Fruit fly (Drosophila melanogaster) whole organism, prepupa: ENCODE results near the gene ens.

Experiments used
- Blimp-1 ChIP-seq: fragments of 200-800 bp; sonication (Bioruptor generic); optimal IDR thresholded peaks from 3 replicates; lab custom pipeline; 2017; ENCODE audit warnings: missing biosample characterization, missing genetic modification characterization, mild to moderate bottlenecking, moderate library complexity, missing genetic modification reagents
- CG10631 ChIP-seq: fragments of 200-800 bp; sonication (Bioruptor generic); optimal IDR thresholded peaks from 2 replicates; lab custom pipeline; 2016; ENCODE audit warnings: missing biosample characterization, missing genetic modification characterization
- CG11294 ChIP-seq: fragments of 200-800 bp; sonication (Bioruptor generic); IDR thresholded peaks from 2 replicates; pipeline ENCODE4 v1.3.6; 2022; ENCODE audit warnings: missing biosample characterization, missing genetic modification characterization
- CG11762 ChIP-seq: fragments of 200-800 bp; sonication (Bioruptor generic); optimal IDR thresholded peaks from 3 replicates; lab custom pipeline; 2016; ENCODE audit warnings: missing biosample characterization, missing genetic modification characterization; ENCODE audit not compliant: insufficient read depth
- CG11902 ChIP-seq: fragments of 200-800 bp; sonication (Bioruptor generic); optimal IDR thresholded peaks from 3 replicates; lab custom pipeline; 2016; ENCODE audit warnings: missing biosample characterization, missing genetic modification characterization
- CG16779 ChIP-seq: fragments of 200-800 bp; sonication (Bioruptor generic); optimal IDR thresholded peaks from 3 replicates; lab custom pipeline; 2017; ENCODE audit warnings: missing biosample characterization, mild to moderate bottlenecking, missing genetic modification characterization
- CG3032 ChIP-seq: fragments of 200-800 bp; optimal IDR thresholded peaks from 2 replicates; lab custom pipeline; 2019; ENCODE audit warnings: missing biosample characterization, mild to moderate bottlenecking, missing genetic modification characterization, moderate library complexity
- CG31627 ChIP-seq: fragments of 200-800 bp; sonication (Bioruptor generic); optimal IDR thresholded peaks from 3 replicates; lab custom pipeline; 2016; ENCODE audit warnings: missing biosample characterization, missing genetic modification characterization
- CG34406 ChIP-seq: fragments of 200-800 bp; sonication (Bioruptor generic); optimal IDR thresholded peaks from 3 replicates; lab custom pipeline; 2016; ENCODE audit warnings: missing biosample characterization, missing genetic modification characterization
- CG3919 ChIP-seq: fragments of 200-800 bp; sonication (Bioruptor generic); optimal IDR thresholded peaks from 3 replicates; lab custom pipeline; 2016; ENCODE audit warnings: missing biosample characterization, missing genetic modification characterization
- CG6163 ChIP-seq: fragments of 200-800 bp; sonication (Bioruptor generic); IDR thresholded peaks from 3 replicates; pipeline ENCODE4 v1.3.6; 2022; ENCODE audit warnings: missing biosample characterization, missing genetic modification characterization
- CG6276 ChIP-seq: fragments of 200-800 bp; sonication (Bioruptor generic); optimal IDR thresholded peaks from 2 replicates; lab custom pipeline; 2017; ENCODE audit warnings: missing biosample characterization, mild to moderate bottlenecking, missing genetic modification characterization
- CG6792 ChIP-seq: fragments of 200-800 bp; sonication (Bioruptor generic); optimal IDR thresholded peaks from 3 replicates; lab custom pipeline; 2016; ENCODE audit warnings: missing biosample characterization, missing genetic modification characterization
- CG6854 ChIP-seq: fragments of 200-800 bp; sonication (Bioruptor generic); optimal IDR thresholded peaks from 2 replicates; lab custom pipeline; 2017; ENCODE audit warnings: missing biosample characterization, mild to moderate bottlenecking, missing genetic modification characterization
- CG8119 ChIP-seq: fragments of 200-800 bp; sonication (Bioruptor generic); IDR thresholded peaks from 3 replicates; pipeline ENCODE4 v1.3.6; 2022; ENCODE audit warnings: missing biosample characterization, missing genetic modification characterization
- CG8319 ChIP-seq: fragments of 200-800 bp; sonication (Bioruptor generic); optimal IDR thresholded peaks from 3 replicates; lab custom pipeline; 2016; ENCODE audit warnings: missing biosample characterization, missing genetic modification characterization
- CG8632 ChIP-seq: fragments of 200-800 bp; sonication (Bioruptor generic); optimal IDR thresholded peaks from 3 replicates; lab custom pipeline; 2016; ENCODE audit warnings: missing biosample characterization, missing genetic modification characterization
- CG9139 ChIP-seq: fragments of 200-800 bp; sonication (Bioruptor generic); optimal IDR thresholded peaks from 3 replicates; lab custom pipeline; 2017; ENCODE audit warnings: missing biosample characterization, mild to moderate bottlenecking, missing genetic modification characterization
- Eip78C ChIP-seq: fragments of 200-800 bp; sonication (Bioruptor generic); peaks from one replicate; lab custom pipeline; 2016; ENCODE audit warnings: missing biosample characterization, missing genetic modification characterization
- Ets21C ChIP-seq: fragments of 200-800 bp; sonication (Bioruptor generic); optimal IDR thresholded peaks from 3 replicates; lab custom pipeline; 2016; ENCODE audit warnings: missing biosample characterization, missing genetic modification characterization
- Ets96B ChIP-seq: fragments of 200-800 bp; optimal IDR thresholded peaks from 2 replicates; lab custom pipeline; 2019; ENCODE audit warnings: missing biosample characterization, mild to moderate bottlenecking, missing genetic modification characterization, moderate library complexity
- Gug ChIP-seq: fragments of 200-800 bp; sonication (Bioruptor generic); IDR thresholded peaks from 2 replicates; pipeline ENCODE4 v1.3.6; 2022; ENCODE audit warnings: missing biosample characterization, missing genetic modification characterization
- Hr38 ChIP-seq: sonication (Bioruptor generic); optimal IDR thresholded peaks from 2 replicates; lab custom pipeline; 2016; ENCODE audit warnings: missing biosample characterization, missing genetic modification characterization
- Hr39 ChIP-seq: fragments of 200-800 bp; sonication (Bioruptor generic); optimal IDR thresholded peaks from 2 replicates; lab custom pipeline; 2016; ENCODE audit warnings: missing biosample characterization, missing genetic modification characterization
- Hr4 ChIP-seq: fragments of 200-800 bp; sonication (Bioruptor generic); optimal IDR thresholded peaks from 3 replicates; lab custom pipeline; 2016; ENCODE audit warnings: missing biosample characterization, missing genetic modification characterization
- Lpt ChIP-seq: fragments of 200-800 bp; sonication (Bioruptor generic); optimal IDR thresholded peaks from 3 replicates; lab custom pipeline; 2016; ENCODE audit warnings: missing biosample characterization, missing genetic modification characterization
- Met ChIP-seq: fragments of 200-800 bp; sonication (Bioruptor generic); optimal IDR thresholded peaks from 3 replicates; lab custom pipeline; 2016; ENCODE audit warnings: missing biosample characterization, missing genetic modification characterization
- OdsH ChIP-seq: fragments of 200-800 bp; sonication (Bioruptor generic); optimal IDR thresholded peaks from 3 replicates; lab custom pipeline; 2016; ENCODE audit warnings: missing biosample characterization, missing genetic modification characterization
- Smox ChIP-seq: fragments of 200-800 bp; sonication (Bioruptor generic); optimal IDR thresholded peaks from 3 replicates; lab custom pipeline; 2016; ENCODE audit warnings: missing biosample characterization, missing genetic modification characterization
- Sox14 ChIP-seq: fragments of 200-800 bp; sonication (Bioruptor generic); optimal IDR thresholded peaks from 3 replicates; lab custom pipeline; 2016; ENCODE audit warnings: missing biosample characterization, missing genetic modification characterization
- Sox15 ChIP-seq: fragments of 200-800 bp; sonication (Bioruptor generic); optimal IDR thresholded peaks from 3 replicates; lab custom pipeline; 2016; ENCODE audit warnings: missing biosample characterization, missing genetic modification characterization
- achi ChIP-seq: fragments of 200-800 bp; sonication (Bioruptor generic); optimal IDR thresholded peaks from 3 replicates; lab custom pipeline; 2016; ENCODE audit warnings: missing biosample characterization, missing genetic modification characterization
- acj6 ChIP-seq: fragments of 200-800 bp; sonication (Bioruptor generic); optimal IDR thresholded peaks from 3 replicates; lab custom pipeline; 2016; ENCODE audit warnings: missing biosample characterization, missing genetic modification characterization
- dac ChIP-seq: fragments of 200-800 bp; sonication (Bioruptor generic); optimal IDR thresholded peaks from 2 replicates; lab custom pipeline; 2017; ENCODE audit warnings: missing biosample characterization, mild to moderate bottlenecking, missing genetic modification characterization
- dsx ChIP-seq: fragments of 200-800 bp; optimal IDR thresholded peaks from 3 replicates; lab custom pipeline; 2019; ENCODE audit warnings: missing biosample characterization, mild to moderate bottlenecking, missing genetic modification characterization, moderate library complexity; ENCODE audit not compliant: poor library complexity, severe bottlenecking
- eg ChIP-seq: fragments of 200-800 bp; sonication (Bioruptor generic); IDR thresholded peaks from 3 replicates; pipeline ENCODE4 v1.3.6; 2022; ENCODE audit warnings: missing biosample characterization, missing genetic modification characterization
- fd59A ChIP-seq: fragments of 200-800 bp; sonication (Bioruptor generic); optimal IDR thresholded peaks from 2 replicates; lab custom pipeline; 2017; ENCODE audit warnings: missing biosample characterization, mild to moderate bottlenecking, missing genetic modification characterization, missing genetic modification reagents
- fd85E ChIP-seq: fragments of 200-800 bp; sonication (Bioruptor generic); optimal IDR thresholded peaks from 3 replicates; lab custom pipeline; 2016; ENCODE audit warnings: missing biosample characterization, missing genetic modification characterization
- net ChIP-seq: fragments of 200-800 bp; sonication (Bioruptor generic); optimal IDR thresholded peaks from 3 replicates; lab custom pipeline; 2016; ENCODE audit warnings: missing biosample characterization, missing genetic modification characterization
- salr ChIP-seq, 2 experiments: fragments of 200-800 bp; sonication (Bioruptor generic); optimal IDR thresholded peaks; 3 replicates each; lab custom pipeline; 2016 to 2018; ENCODE audit warnings: missing biosample characterization in 2 of 2, missing genetic modification characterization in 2 of 2, mild to moderate bottlenecking in 1 of 2
- spab ChIP-seq: fragments of 200-800 bp; sonication (Bioruptor generic); optimal IDR thresholded peaks from 2 replicates; lab custom pipeline; 2017; ENCODE audit warnings: missing biosample characterization, mild to moderate bottlenecking, missing genetic modification characterization, missing genetic modification reagents
- ss ChIP-seq, 2 experiments: fragments of 200-800 bp; sonication (Bioruptor generic); optimal IDR thresholded peaks; 2 replicates in 1 of 2; 3 replicates in 1 of 2; lab custom pipeline; 2017 to 2018; ENCODE audit warnings: mild to moderate bottlenecking in 2 of 2, missing biosample characterization in 2 of 2, missing genetic modification characterization in 2 of 2, moderate library complexity in 1 of 2
- svp ChIP-seq: fragments of 200-800 bp; sonication (Bioruptor generic); peaks from one replicate; lab custom pipeline; 2016; ENCODE audit warnings: missing biosample characterization, missing genetic modification characterization
- topi ChIP-seq: fragments of 200-800 bp; sonication (Bioruptor generic); optimal IDR thresholded peaks from 3 replicates; lab custom pipeline; 2016; ENCODE audit warnings: missing biosample characterization, missing genetic modification characterization

Gene ens

DNA sequence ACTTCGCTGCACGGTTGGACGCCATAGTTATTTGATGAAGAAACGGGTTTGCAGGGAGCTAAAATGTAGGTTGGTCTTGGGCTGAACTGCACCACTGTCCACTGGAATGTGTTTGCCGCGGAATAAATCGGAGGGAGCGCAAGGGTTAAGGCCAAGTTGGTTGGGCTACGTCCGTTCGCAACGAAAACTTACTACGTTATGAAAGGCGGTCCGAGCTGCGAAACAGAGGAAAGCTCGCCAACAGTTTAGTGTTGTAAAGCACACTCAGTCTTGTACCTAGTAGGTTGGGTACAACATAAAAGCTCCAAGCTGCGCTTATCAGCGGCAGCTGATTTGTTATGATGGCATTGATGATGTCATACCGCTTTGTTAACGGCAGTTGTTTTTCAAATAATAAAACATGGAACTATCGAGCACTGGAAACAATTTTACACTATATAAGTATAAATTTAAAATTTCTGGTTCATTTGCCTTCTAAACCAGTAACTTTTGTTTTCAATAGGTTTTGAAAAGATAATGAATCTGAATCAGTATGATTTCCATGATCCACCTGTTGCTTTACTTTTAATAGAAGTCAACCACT, 12.1 kb downstream of the ens start, which contains the start of gene Chd64 (continued):
- peak; percentile 76 for TF ChIP-seq CG6854
- TF ChIP-seq CG31627, result no peak
- no peak for TF ChIP-seq Hr39 (GFP tag; lab: Kevin White, UChicago)
- no peak for TF ChIP-seq salr (GFP tag; optimal IDR thresholded peaks at IDR 0.05; lab: Kevin White, UChicago)
- 0 out of 3 replicates have a peak, but pooled peaks have one; percentile 43 for TF ChIP-seq CG6163 (GFP tag; lab: Robert Waterston, UW)
- TF ChIP-seq CG8319 (GFP tag; lab: Kevin White, UChicago), result no peak
- no peak for TF ChIP-seq acj6 (GFP tag; lab: Kevin White, UChicago)
- no peak for TF ChIP-seq Ets96B (tag; lab: Kevin White, UChicago)
- TF ChIP-seq svp (GFP tag; lab: Kevin White, UChicago), result peak; percentile 86
- no peak for TF ChIP-seq fd85E
- TF ChIP-seq eg (GFP tag; lab: Robert Waterston, UW), result peak; percentile 64; the same call in 2 of the 3 replicates
- TF ChIP-seq topi, result peak; percentile 45
- TF ChIP-seq Sox15, result no peak
- no peak for TF ChIP-seq dac
- peak; percentile 27 for TF ChIP-seq CG3032 (tag; lab: Kevin White, UChicago)
- no peak for TF ChIP-seq Gug (GFP tag; lab: Robert Waterston, UW)
- peak; percentile 47 for TF ChIP-seq CG6792 (GFP tag; lab: Kevin White, UChicago)
- TF ChIP-seq CG8119, result 0 out of 3 replicates have a peak, but pooled peaks have one; percentile 30
- TF ChIP-seq CG34406, result no peak
- TF ChIP-seq Smox, result no peak
- TF ChIP-seq OdsH, result no peak
- TF ChIP-seq Sox14 (GFP tag; lab: Kevin White, UChicago), result no peak
- no peak for TF ChIP-seq Met (GFP tag; lab: Kevin White, UChicago)
- TF ChIP-seq ss (GFP tag; optimal IDR thresholded peaks at IDR 0.05; lab: Kevin White, UChicago), result no peak
- TF ChIP-seq achi (GFP tag; lab: Kevin White, UChicago), result no peak
- TF ChIP-seq CG6276 (GFP tag; lab: Kevin White, UChicago), result no peak
- TF ChIP-seq Hr4 (GFP tag; lab: Kevin White, UChicago), result peak; percentile 21
- peak; percentile 54 for TF ChIP-seq CG16779 (tag; lab: Kevin White, UChicago)
- TF ChIP-seq CG11902 (GFP tag; lab: Kevin White, UChicago), result no peak
- TF ChIP-seq net (GFP tag; lab: Kevin White, UChicago), result no peak
- TF ChIP-seq CG9139 (GFP tag; lab: Kevin White, UChicago), result no peak
- no peak for TF ChIP-seq Blimp-1 (GFP tag; lab: Kevin White, UChicago)
- TF ChIP-seq, all 60 proteins: peak for 20

DNA sequence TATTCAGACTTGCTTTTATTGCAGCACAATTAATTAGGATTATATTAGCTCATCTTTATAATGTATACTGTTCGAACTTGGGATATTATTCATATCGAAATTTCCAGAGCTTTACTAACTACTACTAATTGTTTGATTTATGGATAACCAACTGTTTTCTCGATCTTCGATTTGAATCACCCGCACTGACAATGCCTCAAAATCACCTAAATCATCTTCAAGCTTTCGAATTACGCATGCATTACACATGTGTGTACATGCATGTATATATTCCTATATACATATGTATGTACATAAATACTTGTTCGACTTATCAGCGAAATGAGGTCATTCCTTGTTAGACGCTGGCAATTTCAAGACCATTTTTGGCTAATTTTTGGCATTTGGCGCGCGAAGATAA, 12.8 kb downstream of the ens start:
- TF ChIP-seq CG3919 (GFP tag; lab: Kevin White, UChicago), result no peak
- peak; percentile 41 for TF ChIP-seq svp (GFP tag; lab: Kevin White, UChicago)
- TF ChIP-seq fd59A, result no peak
- no peak for TF ChIP-seq Smox
- TF ChIP-seq Eip78C (GFP tag; lab: Kevin White, UChicago), result peak; percentile 52

DNA sequence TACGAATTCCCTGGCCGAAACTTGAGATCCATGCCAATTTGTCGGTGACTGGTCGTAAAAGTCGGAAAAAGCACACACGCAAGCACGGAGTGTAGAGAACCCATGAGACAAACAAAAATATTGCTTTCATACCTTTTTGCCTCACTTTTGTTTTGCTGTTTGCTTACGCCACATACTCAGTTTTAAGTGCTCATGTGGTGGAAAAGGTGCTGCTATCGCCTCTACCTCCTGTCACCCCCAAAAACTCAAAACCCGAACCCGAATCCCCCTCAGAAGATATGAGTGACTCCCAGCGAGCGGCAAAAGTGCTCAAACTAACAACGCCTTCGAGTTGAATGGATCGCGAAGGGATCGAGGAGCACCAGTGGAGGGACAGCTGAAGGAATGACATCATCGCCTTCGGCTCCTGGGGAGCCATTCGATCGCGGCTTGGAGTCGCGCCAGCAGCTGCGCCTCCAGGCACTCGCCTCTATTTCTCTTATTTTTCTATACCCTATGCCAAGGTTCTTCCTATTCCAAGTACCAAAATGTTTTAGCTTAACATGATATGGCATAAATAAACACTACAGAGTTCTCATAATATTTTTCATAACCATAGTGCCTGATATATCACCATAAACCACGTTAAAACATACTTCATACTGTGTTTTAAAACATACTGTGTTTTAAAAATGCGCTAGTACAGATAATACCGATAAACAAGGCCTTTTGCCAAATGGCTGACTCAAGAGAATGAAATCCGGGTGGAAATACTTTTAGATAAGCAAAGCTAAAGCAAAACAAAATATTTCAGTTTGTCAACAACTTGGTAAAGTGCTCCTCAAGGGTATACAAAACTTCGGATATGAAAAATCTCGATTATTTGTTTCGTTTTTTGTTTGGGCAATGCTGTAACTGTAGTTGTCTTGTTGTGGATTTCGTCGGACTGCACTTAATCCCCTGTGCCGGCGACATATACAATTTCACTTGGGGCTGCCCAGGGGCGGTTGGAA, 13.7 kb downstream of the ens start:
- TF ChIP-seq CG10631 (GFP tag; lab: Kevin White, UChicago) (no peak), Eip78C (GFP tag; lab: Kevin White, UChicago) (peak; percentile 62), CG16779 (tag; lab: Kevin White, UChicago) (no peak), CG9139 (GFP tag; lab: Kevin White, UChicago) (no peak), Lpt (GFP tag; lab: Kevin White, UChicago) (no peak), CG8632 (GFP tag; lab: Kevin White, UChicago) (no peak), CG6276 (GFP tag; lab: Kevin White, UChicago) (no peak), spab (GFP tag; lab: Kevin White, UChicago) (no peak), Hr38 (GFP tag; lab: Kevin White, UChicago) (no peak), dsx (no peak), fd85E (no peak), dac (no peak), Met (GFP tag; lab: Kevin White, UChicago) (peak; percentile 34), Gug (GFP tag; lab: Robert Waterston, UW) (no peak), Blimp-1 (GFP tag; lab: Kevin White, UChicago) (no peak), CG34406 (no peak), Ets21C (GFP tag; lab: Kevin White, UChicago) (no peak), CG3919 (GFP tag; lab: Kevin White, UChicago) (no peak), CG11762 (GFP tag; lab: Kevin White, UChicago) (no peak), Sox15 (no peak), svp (GFP tag; lab: Kevin White, UChicago) (peak; percentile 17), eg (GFP tag; lab: Robert Waterston, UW) (no peak), CG8119 (no peak), CG6163 (GFP tag; lab: Robert Waterston, UW) (no peak), CG11294 (no peak), CG8319 (GFP tag; lab: Kevin White, UChicago) (no peak)
